Fruit fly (Drosophila melanogaster) whole organism, adult: Measurements from ENCODE around the gene 2mit.

Source experiments
- CG12768 ChIP-seq: fragments of 200-800 bp; sonication (Bioruptor generic); optimal IDR thresholded peaks from 2 replicates; lab custom pipeline; 2017; ENCODE audit warnings: missing biosample characterization, missing genetic modification characterization, mild to moderate bottlenecking, moderate library complexity, missing genetic modification reagents
- cnc ChIP-seq, 2 experiments: fragments of >200 bp; optimal IDR thresholded peaks; 2 replicates each; lab custom pipeline; 2017

dm6 chr3R:13181004-13181403 lies 25.5 kb upstream of the 2mit start, which contains the start of gene CG8138:
- TF ChIP-seq cnc (optimal IDR thresholded peaks at IDR 0.05; lab: Kevin White, UChicago) = no peak
- no peak for TF ChIP-seq CG12768 (GFP tag; lab: Kevin White, UChicago)
